Fruit fly (Drosophila melanogaster): ENCODE data around the gene CG43390.

Gene CG43390

dm6 chr3L:11609835-11610234 is 30.1 kb upstream of the CG43390 start, which contains the start of gene CG42832:
Gene CG42832 (plus strand): TSS chr3L:11610135.
- TF ChIP-seq Sp1 (GFP tag; optimal IDR thresholded peaks at IDR 0.05): no peak
- TF ChIP-seq Mio (GFP tag; optimal IDR thresholded peaks at IDR 0.05): no peak
- TF ChIP-seq Abd-B (GFP tag; optimal IDR thresholded peaks at IDR 0.05): no peak
- no peak for TF ChIP-seq HLH106 (tag; optimal IDR thresholded peaks at IDR 0.05)
- TF ChIP-seq dmrt93B (GFP tag; optimal IDR thresholded peaks at IDR 0.05): no peak

dm6 chr3L:11609153-11609809 is 29.5 kb upstream of the CG43390 start, which contains the start of gene Duba:
Gene Duba (minus strand): TSS chr3L:11609465.
- TF ChIP-seq Rel (GFP tag; optimal IDR thresholded peaks at IDR 0.05) (no peak), Rel (tag; optimal IDR thresholded peaks at IDR 0.05) (peak; percentile 75), Dif (GFP tag; optimal IDR thresholded peaks at IDR 0.05; ENCODE audit: partially characterized antibody) (no peak), Hr78 (GFP tag; optimal IDR thresholded peaks at IDR 0.05) (peak; percentile 36)

DNA sequence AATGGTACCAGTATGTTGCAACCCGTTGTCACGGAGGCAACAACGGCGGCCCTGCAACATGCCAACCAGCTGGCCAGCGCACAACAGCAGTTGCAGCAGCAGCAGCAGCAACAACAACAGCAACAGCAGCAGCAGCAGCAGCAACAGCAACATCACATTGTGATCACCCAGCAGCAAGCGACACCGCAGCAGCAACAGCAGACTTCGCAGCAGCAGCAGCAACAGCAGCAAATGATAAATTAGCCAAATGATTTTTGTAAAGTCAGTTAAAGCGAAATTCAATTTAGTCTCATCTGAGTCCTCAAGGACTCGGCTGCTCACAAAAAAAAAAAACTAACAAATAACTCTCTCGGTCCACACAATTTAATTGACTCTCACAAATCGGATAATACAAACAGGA is 24.5 kb upstream of the CG43390 start:
- TF ChIP-seq Rel (GFP tag; optimal IDR thresholded peaks at IDR 0.05) (no peak), Rel (tag; optimal IDR thresholded peaks at IDR 0.05) (no peak), Dfd (GFP tag; optimal IDR thresholded peaks at IDR 0.05) (peak; percentile 93), dmrt93B (GFP tag; optimal IDR thresholded peaks at IDR 0.05) (no peak), sv (GFP tag; optimal IDR thresholded peaks at IDR 0.05) (no peak), Jra (GFP tag; optimal IDR thresholded peaks at IDR 0.05) (no peak)

dm6 chr3L:11602040-11602439 is 22.3 kb upstream of the CG43390 start:
- no peak for TF ChIP-seq N (GFP tag; optimal IDR thresholded peaks at IDR 0.05)
- TF ChIP-seq Sp1 (GFP tag; optimal IDR thresholded peaks at IDR 0.05): no peak
- TF ChIP-seq Myc (optimal IDR thresholded peaks at IDR 0.05): no peak
- TF ChIP-seq foxo (GFP tag; optimal IDR thresholded peaks at IDR 0.05): no peak
- TF ChIP-seq CG9705 (GFP tag; optimal IDR thresholded peaks at IDR 0.05): no peak
- no peak for TF ChIP-seq rgr (GFP tag; optimal IDR thresholded peaks at IDR 0.05)
- TF ChIP-seq HLH106 (tag; optimal IDR thresholded peaks at IDR 0.05): no peak
- no peak for TF ChIP-seq h (GFP tag; optimal IDR thresholded peaks at IDR 0.05)
- TF ChIP-seq Mio (GFP tag; optimal IDR thresholded peaks at IDR 0.05): no peak
- no peak for TF ChIP-seq CrebA (GFP tag; optimal IDR thresholded peaks at IDR 0.05; ENCODE audit: borderline replicate concordance)
- TF ChIP-seq sage (GFP tag; optimal IDR thresholded peaks at IDR 0.05): no peak
- no peak for TF ChIP-seq dsf (GFP tag; optimal IDR thresholded peaks at IDR 0.05; ENCODE audit: borderline replicate concordance)
- TF ChIP-seq Vsx2 (GFP tag; optimal IDR thresholded peaks at IDR 0.05; ENCODE audit: partially characterized antibody): no peak
- no peak for TF ChIP-seq pan (optimal IDR thresholded peaks at IDR 0.05)
- no peak for TF ChIP-seq tai (GFP tag; optimal IDR thresholded peaks at IDR 0.05)
- TF ChIP-seq psq (GFP tag; optimal IDR thresholded peaks at IDR 0.05): no peak

DNA sequence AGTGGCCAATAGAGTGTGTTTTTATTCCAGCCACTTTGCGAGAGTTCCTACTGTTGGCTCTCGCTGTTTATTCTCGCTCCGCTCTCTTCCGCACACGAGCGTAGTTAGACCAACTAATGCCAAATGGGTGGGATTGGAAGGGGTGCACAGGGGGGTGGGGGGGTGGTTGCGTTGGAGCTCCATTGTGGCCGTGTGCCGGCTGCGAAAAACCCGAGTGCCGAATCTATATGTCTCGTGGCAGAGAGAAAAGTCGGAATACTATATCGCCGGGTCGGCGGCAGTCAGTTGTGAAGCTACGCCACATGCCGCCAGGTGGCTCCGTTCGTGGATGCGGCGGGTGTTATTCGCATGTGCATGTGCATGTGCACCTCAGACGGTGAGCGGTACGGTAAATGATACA is 21.4 kb upstream of the CG43390 start:
- TF ChIP-seq sage (GFP tag; optimal IDR thresholded peaks at IDR 0.05): no peak
- TF ChIP-seq usp (GFP tag; optimal IDR thresholded peaks at IDR 0.05): no peak
- TF ChIP-seq HLH106 (tag; optimal IDR thresholded peaks at IDR 0.05): no peak
- no peak for TF ChIP-seq brk (GFP tag; optimal IDR thresholded peaks at IDR 0.05)
- no peak for TF ChIP-seq Hnf4 (GFP tag; optimal IDR thresholded peaks at IDR 0.05)
- TF ChIP-seq psq (GFP tag; optimal IDR thresholded peaks at IDR 0.05): no peak
- no peak for TF ChIP-seq Hr83 (GFP tag; optimal IDR thresholded peaks at IDR 0.05; ENCODE audit: poor library complexity, severe bottlenecking)
- TF ChIP-seq br (GFP tag; optimal IDR thresholded peaks at IDR 0.05): no peak
- TF ChIP-seq N (GFP tag; optimal IDR thresholded peaks at IDR 0.05): no peak
- TF ChIP-seq OdsH (GFP tag; optimal IDR thresholded peaks at IDR 0.05): no peak
- no peak for TF ChIP-seq woc (GFP tag; optimal IDR thresholded peaks at IDR 0.05)
- TF ChIP-seq lola (GFP tag; optimal IDR thresholded peaks at IDR 0.05): no peak
- no peak for TF ChIP-seq Mio (GFP tag; optimal IDR thresholded peaks at IDR 0.05)
- TF ChIP-seq dl (GFP tag; optimal IDR thresholded peaks at IDR 0.05; ENCODE audit: insufficient read depth in 1 of 2, partially characterized antibody in 2 of 2): no peak
- no peak for TF ChIP-seq foxo (GFP tag; optimal IDR thresholded peaks at IDR 0.05)
- no peak for TF ChIP-seq h (GFP tag; optimal IDR thresholded peaks at IDR 0.05)
- TF ChIP-seq tai (GFP tag; optimal IDR thresholded peaks at IDR 0.05): no peak
- no peak for TF ChIP-seq dmrt93B (GFP tag; optimal IDR thresholded peaks at IDR 0.05)
